Worm (Caenorhabditis elegans) whole organism, young adult: ENCODE measurements around the gene ooc-3.

Experiments used
- C17E4.6 ChIP-seq: fragments of 200-800 bp; sonication (Bioruptor generic); IDR thresholded peaks from 2 replicates; pipeline ENCODE4 v1.3.6; 2022; ENCODE audit warnings: missing genetic modification reagents, missing genetic modification characterization, missing compliant biosample characterization
- F23B12.7 ChIP-seq: sonication (generic microtip); optimal IDR thresholded peaks from 2 replicates; lab custom pipeline; 2017; ENCODE audit warnings: missing genetic modification characterization, mild to moderate bottlenecking, missing compliant biosample characterization, antibody characterized with exemption, moderate library complexity; ENCODE audit not compliant: insufficient read depth
- F55B11.4 ChIP-seq: sonication (generic microtip); optimal IDR thresholded peaks from 2 replicates; lab custom pipeline; 2016; ENCODE audit warnings: missing compliant biosample characterization, missing genetic modification characterization, borderline replicate concordance; ENCODE audit not compliant: insufficient read depth
- K11D2.4 ChIP-seq: fragments of 200-800 bp; sonication (Bioruptor generic); IDR thresholded peaks from 2 replicates; pipeline ENCODE4 v1.3.6; 2022; ENCODE audit warnings: missing genetic modification reagents, missing genetic modification characterization, missing compliant biosample characterization
- T07F8.4 ChIP-seq: sonication (generic microtip); optimal IDR thresholded peaks from 2 replicates; lab custom pipeline; 2016; ENCODE audit warnings: mild to moderate bottlenecking, missing genetic modification characterization, moderate library complexity, missing compliant biosample characterization
- Y53F4B.3 ChIP-seq: fragments of 200-800 bp; sonication (Bioruptor generic); IDR thresholded peaks from 2 replicates; pipeline ENCODE4 v1.3.6; 2022; ENCODE audit warnings: missing genetic modification reagents, missing genetic modification characterization, missing compliant biosample characterization
- Y56A3A.18 ChIP-seq: fragments of 200-800 bp; sonication (Bioruptor generic); IDR thresholded peaks from 2 replicates; pipeline ENCODE4 v1.3.6; 2022; ENCODE audit warnings: missing genetic modification reagents, missing genetic modification characterization, missing compliant biosample characterization
- Y67H2A.10 ChIP-seq: fragments of 200-800 bp; sonication (Bioruptor generic); conservative IDR thresholded peaks from 2 replicates; pipeline ENCODE4 v1.3.6; 2022; ENCODE audit warnings: missing genetic modification reagents, missing genetic modification characterization, missing compliant biosample characterization
- Y79H2A.3 ChIP-seq: fragments of 200-800 bp; sonication (Bioruptor generic); conservative IDR thresholded peaks from 2 replicates; pipeline ENCODE4 v1.3.6; 2022; ENCODE audit warnings: missing genetic modification reagents, missing genetic modification characterization, missing compliant biosample characterization
- ZK185.1 ChIP-seq: sonication (generic microtip); optimal IDR thresholded peaks from 2 replicates; lab custom pipeline; 2016; ENCODE audit warnings: mild to moderate bottlenecking, missing genetic modification characterization, missing compliant biosample characterization; ENCODE audit not compliant: poor library complexity, severe bottlenecking
- aptf-2 ChIP-seq: fragments of 200-800 bp; sonication (Bioruptor generic); conservative IDR thresholded peaks from 2 replicates; pipeline ENCODE4 v1.3.6; 2022; ENCODE audit warnings: missing genetic modification reagents, missing genetic modification characterization, missing compliant biosample characterization
- aptf-3 ChIP-seq: fragments of 200-800 bp; sonication (Bioruptor generic); IDR thresholded peaks from 2 replicates; pipeline ENCODE4 v1.3.6; 2022; ENCODE audit warnings: missing genetic modification characterization, missing compliant biosample characterization
- atf-7 ChIP-seq: sonication (generic microtip); optimal IDR thresholded peaks from 2 replicates; lab custom pipeline; 2017; ENCODE audit warnings: mild to moderate bottlenecking, missing genetic modification characterization, missing compliant biosample characterization
- bed-1 ChIP-seq: fragments of 200-800 bp; sonication (Bioruptor generic); IDR thresholded peaks from 2 replicates; pipeline ENCODE4 v1.3.6; 2022; ENCODE audit warnings: missing genetic modification reagents, missing genetic modification characterization, missing compliant biosample characterization
- ceh-100 ChIP-seq: fragments of 200-800 bp; sonication (Bioruptor generic); IDR thresholded peaks from 2 replicates; pipeline ENCODE4 v1.3.6; 2022; ENCODE audit warnings: missing genetic modification reagents, missing genetic modification characterization, missing compliant biosample characterization
- ceh-40 ChIP-seq: fragments of 200-800 bp; sonication (Bioruptor generic); IDR thresholded peaks from 2 replicates; pipeline ENCODE4 v1.3.6; 2022; ENCODE audit warnings: missing genetic modification characterization, missing compliant biosample characterization
- ceh-58 ChIP-seq: fragments of 200-800 bp; sonication (Bioruptor generic); IDR thresholded peaks from 2 replicates; pipeline ENCODE4 v1.3.6; 2022; ENCODE audit warnings: missing genetic modification characterization, missing compliant biosample characterization
- ceh-91 ChIP-seq: fragments of 200-800 bp; sonication (Bioruptor generic); IDR thresholded peaks from 2 replicates; pipeline ENCODE4 v1.3.6; 2022; ENCODE audit warnings: missing genetic modification reagents, missing genetic modification characterization, missing compliant biosample characterization
- egl-18 ChIP-seq: fragments of 200-800 bp; sonication (Bioruptor generic); IDR thresholded peaks from 2 replicates; pipeline ENCODE4 v1.3.6; 2022; ENCODE audit warnings: missing genetic modification reagents, missing genetic modification characterization, missing compliant biosample characterization
- egl-44 ChIP-seq: fragments of 200-800 bp; sonication (Bioruptor generic); IDR thresholded peaks from 2 replicates; pipeline ENCODE4 v1.3.6; 2022; ENCODE audit warnings: missing genetic modification reagents, missing genetic modification characterization, missing compliant biosample characterization
- gei-17 ChIP-seq: fragments of 200-800 bp; sonication (Bioruptor generic); optimal IDR thresholded peaks from 2 replicates; lab custom pipeline; 2018; ENCODE audit warnings: mild to moderate bottlenecking, missing genetic modification characterization, missing compliant biosample characterization
- hlh-26 ChIP-seq: fragments of 200-800 bp; sonication (Bioruptor generic); conservative IDR thresholded peaks from 2 replicates; pipeline ENCODE4 v1.3.6; 2022; ENCODE audit warnings: missing genetic modification reagents, missing genetic modification characterization, missing compliant biosample characterization
- hmg-1.2 ChIP-seq: fragments of 200-800 bp; sonication (Bioruptor generic); IDR thresholded peaks from 2 replicates; pipeline ENCODE4 v1.3.6; 2022; ENCODE audit warnings: missing genetic modification reagents, missing genetic modification characterization, missing compliant biosample characterization
- let-526 ChIP-seq: fragments of 200-800 bp; sonication (Bioruptor generic); IDR thresholded peaks from 2 replicates; pipeline ENCODE4 v1.3.6; 2022; ENCODE audit warnings: missing genetic modification reagents, missing genetic modification characterization, missing compliant biosample characterization
- lin-35 ChIP-seq, 3 experiments: fragments of 150-350 bp in 2 of 3; sonication (generic microtip) in 1 of 3; optimal IDR thresholded peaks; 2 replicates each; lab custom pipeline; 2014 to 2018; ENCODE audit warnings: missing biosample characterization in 3 of 3, missing genetic modification characterization in 3 of 3, missing genetic modification reagents in 3 of 3
- madf-10 ChIP-seq: sonication (generic microtip); optimal IDR thresholded peaks from 2 replicates; lab custom pipeline; 2016; ENCODE audit warnings: mild to moderate bottlenecking, missing genetic modification characterization, missing compliant biosample characterization
- madf-6 ChIP-seq: fragments of 200-800 bp; sonication (Bioruptor generic); IDR thresholded peaks from 2 replicates; pipeline ENCODE4 v1.3.6; 2022; ENCODE audit warnings: missing genetic modification reagents, missing genetic modification characterization, missing compliant biosample characterization
- sea-2 ChIP-seq: fragments of 200-800 bp; sonication (Bioruptor generic); IDR thresholded peaks from 2 replicates; pipeline ENCODE4 v1.3.6; 2022; ENCODE audit warnings: missing genetic modification characterization, missing compliant biosample characterization
- tbp1 ChIP-seq: fragments of 200-800 bp; sonication (Bioruptor generic); optimal IDR thresholded peaks from 2 replicates; lab custom pipeline; 2018; ENCODE audit warnings: mild to moderate bottlenecking, missing genetic modification characterization, missing compliant biosample characterization
- tlf-1 ChIP-seq: fragments of 200-800 bp; sonication (Bioruptor generic); optimal IDR thresholded peaks from 2 replicates; lab custom pipeline; 2018; ENCODE audit warnings: mild to moderate bottlenecking, missing genetic modification characterization, missing compliant biosample characterization
- ztf-18 ChIP-seq: sonication (generic microtip); optimal IDR thresholded peaks from 2 replicates; lab custom pipeline; 2016; ENCODE audit warnings: missing genotype, mild to moderate bottlenecking, missing genetic modification characterization, missing compliant biosample characterization
- ztf-25 ChIP-seq: fragments of 200-800 bp; sonication (Bioruptor generic); IDR thresholded peaks from 2 replicates; pipeline ENCODE4 v1.3.6; 2022; ENCODE audit warnings: missing genetic modification reagents, missing genetic modification characterization, missing compliant biosample characterization
- ztf-26 ChIP-seq: sonication (generic microtip); optimal IDR thresholded peaks from 2 replicates; lab custom pipeline; 2017; ENCODE audit warnings: missing genetic modification characterization, missing compliant biosample characterization

Gene ooc-3

ce11 chrII:11534429-11535099 is 39.4 kb upstream of the ooc-3 start, which contains the start of gene Y62F5A.12 (continued):
- TF ChIP-seq T07F8.4 (tag; lab: Kevin White, UChicago) (peak; percentile 86), C17E4.6 (GFP tag; lab: Robert Waterston, UW) (peak; percentile 67), ceh-58 (GFP tag; lab: Robert Waterston, UW) (peak; percentile 94; the same call in 1 of the 2 replicates), gei-17 (GFP tag; lab: Kevin White, UChicago) (peak; percentile 1), Y53F4B.3 (GFP tag; lab: Robert Waterston, UW) (peak; percentile 93), let-526 (GFP tag; lab: Robert Waterston, UW) (peak; percentile 99), hmg-1.2 (peak; percentile 81), lin-35 (GFP tag; optimal IDR thresholded peaks at IDR 0.05; lab: Kevin White, UChicago) (peak in 1 of 3 experiments; percentile 84), ceh-100 (GFP tag; lab: Robert Waterston, UW) (peak; percentile 99), tbp1 (GFP tag; lab: Kevin White, UChicago) (peak; percentile 71), madf-10 (tag; lab: Kevin White, UChicago) (peak; percentile 90)

ce11 chrII:11533716-11534115 is 38.6 kb upstream of the ooc-3 start, which contains the start of gene mdt-8:
mdt-8 (minus strand) TSS chrII:11533816.
- TF ChIP-seq madf-6 (GFP tag; lab: Robert Waterston, UW) (peak; percentile 39; the same call in 1 of the 2 replicates), F55B11.4 (tag; lab: Kevin White, UChicago) (no peak), ceh-100 (GFP tag; lab: Robert Waterston, UW) (0 out of 2 replicates have a peak, but pooled peaks have one; percentile 13)

ce11 chrII:11526954-11527353 is 31.8 kb upstream of the ooc-3 start, which contains the start of gene age-1:
age-1 (minus strand) TSS chrII:11527054.
- TF ChIP-seq ztf-18: no peak
- no peak for TF ChIP-seq aptf-3 (GFP tag; lab: Robert Waterston, UW)
- no peak for TF ChIP-seq atf-7
- TF ChIP-seq egl-44 (GFP tag; lab: Robert Waterston, UW): no peak
- no peak for TF ChIP-seq aptf-2 (GFP tag; lab: Robert Waterston, UW)
- TF ChIP-seq Y67H2A.10: no peak
- TF ChIP-seq ztf-26: no peak
- no peak for TF ChIP-seq Y79H2A.3 (GFP tag; lab: Robert Waterston, UW)
- TF ChIP-seq, all 124 proteins: peak for 0

- no peak for TF ChIP-seq hlh-26
- no peak for TF ChIP-seq ztf-25
- no peak for TF ChIP-seq F23B12.7 (tag; lab: Kevin White, UChicago)
- TF ChIP-seq bed-1 (GFP tag; lab: Robert Waterston, UW): no peak
- no peak for TF ChIP-seq ceh-40 (GFP tag; lab: Robert Waterston, UW)
- TF ChIP-seq egl-18 (GFP tag; lab: Robert Waterston, UW): no peak
- no peak for TF ChIP-seq K11D2.4 (GFP tag; lab: Robert Waterston, UW)
Observed at ce11 chrII:11521300-11521699, 26.2 kb upstream of the ooc-3 start, which contains the start of gene Y62F5A.10. Y62F5A.10 (plus strand) TSS chrII:11521600.

- TF ChIP-seq ceh-91 (no peak), aptf-2 (GFP tag; lab: Robert Waterston, UW) (no peak), Y56A3A.18 (no peak), sea-2 (GFP tag; lab: Robert Waterston, UW) (no peak), tlf-1 (GFP tag; lab: Kevin White, UChicago) (no peak), ZK185.1 (tag; lab: Kevin White, UChicago) (no peak)
- TF ChIP-seq, all 124 proteins: peak for 0
Observed at ce11 chrII:11518184-11518583, 23.1 kb upstream of the ooc-3 start, which contains the start of gene B0334.10. B0334.10 (plus strand) TSS chrII:11518484.
